Worm (Caenorhabditis elegans): ENCODE measurements around the gene ZK836.3.

ce11 chrV:12195845-12196244 lies at the start of gene ZK836.3:
- no peak for TF ChIP-seq snpc-4 (tag; optimal IDR thresholded peaks at IDR 0.05)
- no peak for TF ChIP-seq aly-2 (tag; optimal IDR thresholded peaks at IDR 0.05)
- TF ChIP-seq alr-1 (tag; optimal IDR thresholded peaks at IDR 0.05; ENCODE audit: borderline replicate concordance), result no peak
- no peak for TF ChIP-seq dpl-1 (GFP tag; optimal IDR thresholded peaks at IDR 0.05)

Measured in whole organism, L1 larva.